Fruit fly (Drosophila melanogaster) whole organism, embryonic: ENCODE results near the gene CG3078.

Experiments
- Antp ChIP-seq: fragments of 200-800 bp; sonication (Bioruptor generic); optimal IDR thresholded peaks from 3 replicates; lab custom pipeline; 2016; ENCODE audit warnings: missing biosample characterization, missing genetic modification characterization
- CG10147 ChIP-seq: fragments of 200-800 bp; sonication (Bioruptor generic); optimal IDR thresholded peaks from 2 replicates; lab custom pipeline; 2019; ENCODE audit warnings: missing biosample characterization, mild to moderate bottlenecking, missing genetic modification characterization, moderate library complexity
- CG12104 ChIP-seq: fragments of 200-800 bp; sonication (Bioruptor generic); optimal IDR thresholded peaks from 3 replicates; lab custom pipeline; 2016; ENCODE audit warnings: missing biosample characterization, missing genetic modification characterization
- CG12769 ChIP-seq: fragments of 200-800 bp; sonication (Bioruptor generic); optimal IDR thresholded peaks from 2 replicates; lab custom pipeline; 2019; ENCODE audit warnings: missing biosample characterization, mild to moderate bottlenecking, missing genetic modification characterization, moderate library complexity
- CG13123 ChIP-seq: fragments of 200-800 bp; sonication (Bioruptor generic); optimal IDR thresholded peaks from 2 replicates; lab custom pipeline; 2016; ENCODE audit warnings: missing biosample characterization, missing genetic modification characterization
- CG13894 ChIP-seq: fragments of 200-800 bp; sonication (Bioruptor generic); optimal IDR thresholded peaks from 3 replicates; lab custom pipeline; 2018; ENCODE audit warnings: missing biosample characterization, mild to moderate bottlenecking, missing genetic modification characterization, moderate library complexity
- CG14014 ChIP-seq: fragments of 200-800 bp; sonication (Bioruptor generic); IDR thresholded peaks from 2 replicates; pipeline ENCODE4 v1.3.6; 2022; ENCODE audit warnings: missing biosample characterization, missing genetic modification characterization
- CG15073 ChIP-seq: fragments of 200-800 bp; sonication (Bioruptor generic); optimal IDR thresholded peaks from 2 replicates; lab custom pipeline; 2016; ENCODE audit warnings: missing biosample characterization, missing genetic modification characterization
- CG15696 ChIP-seq: fragments of 200-800 bp; sonication (Bioruptor generic); optimal IDR thresholded peaks from 2 replicates; lab custom pipeline; 2019; ENCODE audit warnings: missing biosample characterization, mild to moderate bottlenecking, missing genetic modification characterization, moderate library complexity
- CG17186 ChIP-seq: fragments of 200-800 bp; sonication (Bioruptor generic); optimal IDR thresholded peaks from 3 replicates; lab custom pipeline; 2017; ENCODE audit warnings: missing biosample characterization, missing genetic modification reagents, missing genetic modification characterization
- CG18011 ChIP-seq: fragments of 200-800 bp; sonication (Bioruptor generic); optimal IDR thresholded peaks from 2 replicates; lab custom pipeline; 2017; ENCODE audit warnings: missing biosample characterization, missing genetic modification characterization, mild to moderate bottlenecking, moderate library complexity, missing genotype
- CG18262 ChIP-seq: fragments of 200-800 bp; optimal IDR thresholded peaks from 3 replicates; lab custom pipeline; 2019; ENCODE audit warnings: missing biosample characterization, mild to moderate bottlenecking, missing genetic modification characterization, moderate library complexity
- CG18619 ChIP-seq: fragments of 200-800 bp; sonication (Bioruptor generic); optimal IDR thresholded peaks from 3 replicates; lab custom pipeline; 2017; ENCODE audit warnings: missing biosample characterization, mild to moderate bottlenecking, missing genetic modification characterization
- CG2712 ChIP-seq: fragments of 200-800 bp; optimal IDR thresholded peaks from 3 replicates; lab custom pipeline; 2019; ENCODE audit warnings: missing biosample characterization, mild to moderate bottlenecking, missing genetic modification characterization, moderate library complexity
- CG32532 ChIP-seq: fragments of 200-800 bp; sonication (Bioruptor generic); IDR thresholded peaks from 2 replicates; pipeline ENCODE4 v1.3.6; 2022; ENCODE audit warnings: missing biosample characterization, missing genetic modification characterization
- CG33557 ChIP-seq: fragments of 200-800 bp; sonication (Bioruptor generic); optimal IDR thresholded peaks from 2 replicates; lab custom pipeline; 2019; ENCODE audit warnings: missing biosample characterization, mild to moderate bottlenecking, missing genetic modification characterization, moderate library complexity
- CG34422 ChIP-seq: fragments of 200-800 bp; sonication (Bioruptor generic); IDR thresholded peaks from 3 replicates; pipeline ENCODE4 v1.3.6; 2022; ENCODE audit warnings: missing biosample characterization, missing genetic modification characterization
- CG5180 ChIP-seq: fragments of 200-800 bp; sonication (Bioruptor generic); optimal IDR thresholded peaks from 3 replicates; lab custom pipeline; 2017; ENCODE audit warnings: missing biosample characterization, missing genetic modification characterization, mild to moderate bottlenecking, moderate library complexity, missing genetic modification reagents
- CG7357 ChIP-seq: fragments of 200-800 bp; sonication (Bioruptor generic); IDR thresholded peaks from 3 replicates; pipeline ENCODE4 v1.3.6; 2022; ENCODE audit warnings: missing biosample characterization, missing genetic modification characterization
- CG7786 ChIP-seq: fragments of 200-800 bp; sonication (Bioruptor generic); optimal IDR thresholded peaks from 2 replicates; lab custom pipeline; 2016; ENCODE audit warnings: missing biosample characterization, missing genetic modification characterization
- CG8924 ChIP-seq: fragments of 200-800 bp; optimal IDR thresholded peaks from 3 replicates; lab custom pipeline; 2019; ENCODE audit warnings: missing biosample characterization, mild to moderate bottlenecking, missing genetic modification characterization, moderate library complexity
- CHES-1-like ChIP-seq: fragments of 200-800 bp; sonication (Bioruptor generic); optimal IDR thresholded peaks from 2 replicates; lab custom pipeline; 2016; ENCODE audit warnings: missing biosample characterization, missing genetic modification characterization
- Fer1 ChIP-seq: fragments of 200-800 bp; sonication (Bioruptor generic); optimal IDR thresholded peaks from 2 replicates; lab custom pipeline; 2017; ENCODE audit warnings: missing biosample characterization, mild to moderate bottlenecking, missing genetic modification characterization
- Fer2 ChIP-seq: fragments of 200-800 bp; sonication (Bioruptor generic); optimal IDR thresholded peaks from 2 replicates; lab custom pipeline; 2018; ENCODE audit warnings: missing biosample characterization, mild to moderate bottlenecking, missing genetic modification characterization, moderate library complexity
- HLH3B ChIP-seq: fragments of 200-800 bp; sonication (Bioruptor generic); IDR thresholded peaks from 2 replicates; pipeline ENCODE4 v1.3.6; 2022; ENCODE audit warnings: missing biosample characterization, missing genetic modification characterization
- Oaz ChIP-seq: fragments of 200-800 bp; sonication (Bioruptor generic); IDR thresholded peaks from 2 replicates; pipeline ENCODE4 v1.3.6; 2022; ENCODE audit warnings: missing biosample characterization, missing genetic modification characterization
- Xbp1 ChIP-seq: fragments of 200-800 bp; sonication (Bioruptor generic); optimal IDR thresholded peaks from 3 replicates; lab custom pipeline; 2016; ENCODE audit warnings: missing biosample characterization, mild to moderate bottlenecking, missing genetic modification characterization
- YL-1 ChIP-seq: fragments of 200-800 bp; sonication (Bioruptor generic); optimal IDR thresholded peaks from 3 replicates; lab custom pipeline; 2017; ENCODE audit warnings: missing biosample characterization, mild to moderate bottlenecking, missing genetic modification characterization
- amos ChIP-seq: fragments of 200-800 bp; sonication (Bioruptor generic); IDR thresholded peaks from 2 replicates; pipeline ENCODE4 v1.3.6; 2022; ENCODE audit warnings: missing biosample characterization, missing genetic modification characterization; ENCODE audit not compliant: partially characterized antibody
- btn ChIP-seq: fragments of 200-800 bp; sonication (Bioruptor generic); optimal IDR thresholded peaks from 2 replicates; lab custom pipeline; 2016; ENCODE audit warnings: missing biosample characterization, missing genetic modification characterization
- dimm ChIP-seq: fragments of 200-800 bp; sonication (Bioruptor generic); IDR thresholded peaks from 2 replicates; pipeline ENCODE4 v1.3.6; 2022; ENCODE audit warnings: missing biosample characterization, missing genetic modification characterization
- disco-r ChIP-seq: fragments of 200-800 bp; sonication (Bioruptor generic); optimal IDR thresholded peaks from 2 replicates; lab custom pipeline; 2016; ENCODE audit warnings: missing biosample characterization, missing genetic modification characterization
- dmrt11E ChIP-seq: fragments of 200-800 bp; sonication (Bioruptor generic); optimal IDR thresholded peaks from 3 replicates; lab custom pipeline; 2018; ENCODE audit warnings: missing biosample characterization, mild to moderate bottlenecking, missing genetic modification characterization, moderate library complexity
- eve ChIP-seq, 2 experiments: fragments of >200 bp; optimal IDR thresholded peaks; 2 replicates each; lab custom pipeline; 2017; ENCODE audit warnings: missing biosample characterization in 2 of 2, missing genetic modification characterization in 2 of 2
- gce ChIP-seq: fragments of 200-800 bp; sonication (Bioruptor generic); IDR thresholded peaks from 3 replicates; pipeline ENCODE4 v1.3.6; 2022; ENCODE audit warnings: missing biosample characterization, missing genetic modification characterization
- gem ChIP-seq: fragments of 200-800 bp; sonication (Bioruptor generic); optimal IDR thresholded peaks from 2 replicates; lab custom pipeline; 2019; ENCODE audit warnings: missing biosample characterization, mild to moderate bottlenecking, missing genetic modification characterization, moderate library complexity
- gsb ChIP-seq: fragments of 200-800 bp; sonication (Bioruptor generic); IDR thresholded peaks from 2 replicates; pipeline ENCODE4 v1.3.6; 2022; ENCODE audit warnings: missing biosample characterization, missing genetic modification characterization
- kay ChIP-seq: fragments of 200-800 bp; sonication (Bioruptor generic); optimal IDR thresholded peaks from 2 replicates; lab custom pipeline; 2016; ENCODE audit warnings: missing biosample characterization, missing genetic modification characterization
- lola ChIP-seq, 3 experiments: fragments of >200 bp in 2 of 3; fragments of 200-800 bp in 1 of 3; sonication (Bioruptor generic) in 1 of 3; optimal IDR thresholded peaks; 2 replicates each; lab custom pipeline; 2017 to 2019; ENCODE audit warnings: missing biosample characterization in 3 of 3, missing genetic modification characterization in 3 of 3, mild to moderate bottlenecking in 1 of 3, moderate library complexity in 1 of 3
- mld ChIP-seq: fragments of 200-800 bp; sonication (Bioruptor generic); IDR thresholded peaks from 3 replicates; pipeline ENCODE4 v1.3.6; 2022; ENCODE audit warnings: missing biosample characterization, missing genetic modification characterization; ENCODE audit not compliant: partially characterized antibody
- pb ChIP-seq: fragments of 200-800 bp; sonication (Bioruptor generic); optimal IDR thresholded peaks from 3 replicates; lab custom pipeline; 2016; ENCODE audit warnings: missing biosample characterization, missing genetic modification characterization
- pho ChIP-seq: fragments of 200-800 bp; sonication (Bioruptor generic); optimal IDR thresholded peaks from 2 replicates; lab custom pipeline; 2016; ENCODE audit warnings: missing biosample characterization, missing genetic modification characterization
- pnt ChIP-seq: fragments of 200-800 bp; sonication (Bioruptor generic); optimal IDR thresholded peaks from 3 replicates; lab custom pipeline; 2016; ENCODE audit warnings: missing biosample characterization, missing genetic modification characterization
- pzg ChIP-seq: fragments of 200-800 bp; sonication (Bioruptor generic); optimal IDR thresholded peaks from 3 replicates; lab custom pipeline; 2018; ENCODE audit warnings: missing biosample characterization, mild to moderate bottlenecking, missing genetic modification characterization, moderate library complexity
- sc ChIP-seq, 3 experiments: fragments of >200 bp in 2 of 3; fragments of 200-800 bp in 1 of 3; sonication (Bioruptor generic) in 1 of 3; optimal IDR thresholded peaks; 2 replicates in 2 of 3; 3 replicates in 1 of 3; lab custom pipeline; 2017; ENCODE audit warnings: mild to moderate bottlenecking in 1 of 3, missing biosample characterization in 1 of 3, missing genetic modification characterization in 1 of 3, missing genetic modification reagents in 1 of 3
- tll ChIP-seq, 2 experiments: fragments of 200-800 bp in 1 of 2; fragments of >200 bp in 1 of 2; sonication (Bioruptor generic) in 1 of 2; optimal IDR thresholded peaks; 2 replicates each; lab custom pipeline; 2017 to 2019; ENCODE audit warnings: missing biosample characterization in 2 of 2, missing genetic modification characterization in 2 of 2, mild to moderate bottlenecking in 1 of 2, moderate library complexity in 1 of 2
- ttk ChIP-seq: fragments of 200-800 bp; sonication (Bioruptor generic); IDR thresholded peaks from 2 replicates; pipeline ENCODE4 v2.1.2; 2022; ENCODE audit warnings: missing biosample characterization, missing genetic modification characterization
- vfl ChIP-seq: fragments of 200-800 bp; sonication (Bioruptor generic); optimal IDR thresholded peaks from 2 replicates; lab custom pipeline; 2016; ENCODE audit warnings: missing biosample characterization, missing genetic modification characterization

The CG3078 gene

DNA sequence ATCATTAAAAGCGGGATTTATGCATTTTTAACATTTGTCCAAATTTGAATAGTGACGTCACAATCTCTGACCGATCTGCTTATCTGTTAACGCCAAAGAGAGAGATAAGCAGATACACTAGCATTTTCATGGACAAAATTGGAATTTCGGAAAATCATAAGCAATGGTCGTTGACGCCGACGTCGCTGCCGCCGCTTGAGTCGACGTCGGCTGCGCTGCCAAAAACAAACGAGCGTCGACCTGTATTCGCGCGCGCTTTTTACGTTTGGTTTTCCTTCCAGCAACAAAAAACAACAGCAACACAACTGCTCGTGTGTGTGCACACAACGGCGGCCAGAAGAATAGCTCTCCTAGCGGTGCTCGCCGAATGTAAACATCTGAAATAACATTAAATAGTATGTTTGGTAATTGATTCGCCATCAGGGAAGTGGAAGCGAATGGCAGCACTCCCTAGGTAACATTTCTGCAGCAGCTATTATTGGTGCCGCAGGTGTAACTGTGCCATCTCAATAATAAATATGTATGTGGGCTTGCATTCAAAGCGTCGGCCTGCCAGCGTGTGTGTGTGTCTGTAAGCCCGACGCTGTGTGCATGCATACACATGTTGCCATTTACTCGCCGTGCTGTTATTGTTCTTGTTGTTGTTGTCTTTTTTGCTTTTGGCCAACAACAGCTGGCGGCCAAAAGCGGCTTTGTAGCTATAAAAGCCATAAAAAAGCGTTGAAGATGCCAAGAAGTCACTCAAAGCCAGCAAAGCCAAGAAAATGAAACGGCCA, 40.8 kb upstream of the CG3078 start (continued):
- TF ChIP-seq CG18011 (peak; percentile 80), CG7786 (GFP tag; lab: Kevin White, UChicago) (peak; percentile 94), CG15073 (GFP tag; lab: Kevin White, UChicago) (peak; percentile 69), Xbp1 (GFP tag; lab: Kevin White, UChicago) (peak; percentile 94), CG5180 (GFP tag; lab: Kevin White, UChicago) (peak; percentile 87), pzg (GFP tag; lab: Kevin White, UChicago) (no peak), pnt (GFP tag; lab: Kevin White, UChicago) (peak; percentile 88), dimm (GFP tag; lab: Robert Waterston, UW) (peak; percentile 96), amos (no peak), CG8924 (tag; lab: Kevin White, UChicago) (peak; percentile 95), gsb (GFP tag; lab: Robert Waterston, UW) (peak; percentile 95), sc (optimal IDR thresholded peaks at IDR 0.05; lab: Kevin White, UChicago) (no peak), sc (GFP tag; optimal IDR thresholded peaks at IDR 0.05; lab: Kevin White, UChicago) (peak; percentile 93), dmrt11E (tag; lab: Kevin White, UChicago) (peak; percentile 89), pb (peak; percentile 94), CG18262 (tag; lab: Kevin White, UChicago) (peak; percentile 95), Oaz (GFP tag; lab: Robert Waterston, UW) (peak; percentile 95), gce (GFP tag; lab: Robert Waterston, UW) (peak; percentile 97), CG14014 (GFP tag; lab: Robert Waterston, UW) (peak; percentile 96), mld (GFP tag; lab: Robert Waterston, UW) (no peak), tll (GFP tag; optimal IDR thresholded peaks at IDR 0.05; lab: Kevin White, UChicago) (peak in 1 of 2 experiments; percentile 38), CG12769 (tag; lab: Kevin White, UChicago) (peak; percentile 99), vfl (GFP tag; lab: Kevin White, UChicago) (peak; percentile 88), CG17186 (GFP tag; lab: Kevin White, UChicago) (peak; percentile 86), gem (tag; lab: Kevin White, UChicago) (peak; percentile 97), Fer2 (tag; lab: Kevin White, UChicago) (peak; percentile 75), CG32532 (peak; percentile 96), Antp (GFP tag; lab: Kevin White, UChicago) (peak; percentile 94), pho (peak; percentile 86), CG10147 (peak; percentile 84), eve (GFP tag; optimal IDR thresholded peaks at IDR 0.05; lab: Kevin White, UChicago) (peak in 1 of 2 experiments; percentile 93), CG15696 (tag; lab: Kevin White, UChicago) (peak; percentile 59), HLH3B (peak; percentile 97), Fer1 (GFP tag; lab: Kevin White, UChicago) (peak; percentile 91), CG12104 (GFP tag; lab: Kevin White, UChicago) (peak; percentile 84), YL-1 (GFP tag; lab: Kevin White, UChicago) (peak; percentile 76), btn (GFP tag; lab: Kevin White, UChicago) (peak; percentile 89), CG13123 (GFP tag; lab: Kevin White, UChicago) (peak; percentile 70), CG33557 (GFP tag; lab: Kevin White, UChicago) (peak; percentile 65), kay (GFP tag; lab: Kevin White, UChicago) (peak; percentile 84), CHES-1-like (GFP tag; lab: Kevin White, UChicago) (peak; percentile 94), CG18619 (GFP tag; lab: Kevin White, UChicago) (peak; percentile 93), CG34422 (GFP tag; lab: Robert Waterston, UW) (peak; percentile 98), CG7357 (peak; percentile 89), CG13894 (tag; lab: Kevin White, UChicago) (peak; percentile 34), lola (GFP tag; optimal IDR thresholded peaks at IDR 0.05; lab: Kevin White, UChicago) (peak in 1 of 3 experiments; percentile 85), ttk (GFP tag; lab: Robert Waterston, UW) (peak; percentile 97), disco-r (peak; percentile 92), CG2712 (tag; lab: Kevin White, UChicago) (peak; percentile 95)
